Fruit fly (Drosophila melanogaster): ENCODE measurements around the gene CG31131.
A peak's percentile ranks its signal among the peaks of the same experiment; 100 is the strongest.

CG31131 gene

DNA sequence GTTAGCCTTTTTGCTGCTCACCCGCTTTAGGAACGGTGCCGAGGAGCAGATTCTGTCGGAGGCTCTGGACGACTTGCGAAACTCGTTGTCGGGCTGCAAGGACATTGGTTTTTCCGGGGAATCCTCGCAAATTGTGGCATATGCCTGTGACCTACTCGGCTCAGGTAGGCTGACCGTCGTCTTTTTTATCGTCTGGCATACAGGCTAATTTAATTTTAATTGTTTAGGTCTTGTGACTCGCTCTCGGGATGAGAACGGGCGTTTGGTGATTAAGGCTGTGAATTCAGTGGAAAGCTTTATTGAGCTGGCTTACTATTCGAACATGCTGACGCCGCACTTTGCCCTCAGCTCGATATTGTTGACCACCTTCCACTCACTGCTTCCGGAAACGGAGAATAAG lies 31.6 kb downstream of the CG31131 start:
- TF ChIP-seq gl (tag; optimal IDR thresholded peaks at IDR 0.05) (no peak), EcR (GFP tag; optimal IDR thresholded peaks at IDR 0.05) (no peak), CG12605 (GFP tag; IDR thresholded peaks at IDR 0.05) (no peak), rn (GFP tag; IDR thresholded peaks at IDR 0.05) (no peak)

DNA sequence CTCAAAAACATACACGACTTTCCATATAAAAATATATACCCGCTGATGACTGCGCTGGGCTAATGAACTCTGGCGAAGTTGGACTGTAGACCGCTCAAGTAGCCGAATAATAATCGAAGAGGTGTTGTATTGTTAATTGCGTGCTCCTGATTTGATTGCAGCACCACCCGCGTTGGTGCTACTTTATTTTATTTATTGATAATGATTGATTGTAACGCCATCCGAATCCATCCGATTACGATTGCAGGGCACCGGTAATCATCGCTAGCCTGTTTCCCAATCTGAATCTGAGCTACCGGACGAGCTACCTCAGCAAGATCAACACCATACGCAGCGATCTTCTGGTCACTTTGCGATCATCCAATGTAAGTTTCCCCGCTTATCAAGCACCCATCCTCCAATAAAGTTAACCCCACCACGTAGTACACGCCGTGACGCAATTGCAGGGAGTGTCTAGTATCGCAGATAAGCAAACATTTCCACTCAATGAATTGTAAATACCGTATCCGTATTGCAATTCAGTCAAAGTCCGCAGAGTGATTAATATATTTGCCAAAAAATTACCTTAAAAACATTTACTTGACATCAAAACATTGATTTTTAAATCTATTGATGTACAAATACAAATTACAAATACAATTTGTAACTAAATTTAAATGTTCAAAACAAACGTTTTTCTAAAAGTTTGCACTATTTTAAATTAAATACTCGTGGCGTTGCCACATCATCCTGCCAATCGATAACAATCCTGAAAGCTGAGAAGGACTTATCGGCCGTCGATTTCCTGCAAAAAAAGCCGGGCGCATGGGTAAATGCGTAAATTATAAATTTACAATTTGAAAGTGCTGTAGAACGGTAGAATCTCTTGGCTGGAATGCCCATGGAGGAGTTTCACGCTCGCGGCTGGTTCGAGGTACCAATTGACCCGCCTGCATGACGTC lies 33.8 kb downstream of the CG31131 start:
- no peak for TF ChIP-seq CG8159 (tag; optimal IDR thresholded peaks at IDR 0.05)
- no peak for TF ChIP-seq CG13204 (GFP tag; optimal IDR thresholded peaks at IDR 0.05)
- TF ChIP-seq rn (GFP tag; IDR thresholded peaks at IDR 0.05), result no peak
- no peak for TF ChIP-seq Pif1B (GFP tag; optimal IDR thresholded peaks at IDR 0.05)
- no peak for TF ChIP-seq Ets98B (GFP tag; IDR thresholded peaks at IDR 0.05)
- no peak for TF ChIP-seq CG10348 (GFP tag; IDR thresholded peaks at IDR 0.05)
- no peak for TF ChIP-seq CG9948 (tag; optimal IDR thresholded peaks at IDR 0.05)
- no peak for TF ChIP-seq CG15710 (tag; optimal IDR thresholded peaks at IDR 0.05)
- 0 out of 3 replicates have a peak, but pooled peaks have one; percentile 18 for TF ChIP-seq CG4496 (GFP tag; IDR thresholded peaks at IDR 0.05)
- peak; percentile 17 for TF ChIP-seq gl (tag; optimal IDR thresholded peaks at IDR 0.05)
- TF ChIP-seq CG8301 (tag; optimal IDR thresholded peaks at IDR 0.05), result no peak
- peak; percentile 58 for TF ChIP-seq EcR (GFP tag; optimal IDR thresholded peaks at IDR 0.05)
- no peak for TF ChIP-seq CG14655 (GFP tag; optimal IDR thresholded peaks at IDR 0.05)
- no peak for TF ChIP-seq Snoo (tag; optimal IDR thresholded peaks at IDR 0.05)
- TF ChIP-seq CG17806 (tag; optimal IDR thresholded peaks at IDR 0.05), result no peak

DNA sequence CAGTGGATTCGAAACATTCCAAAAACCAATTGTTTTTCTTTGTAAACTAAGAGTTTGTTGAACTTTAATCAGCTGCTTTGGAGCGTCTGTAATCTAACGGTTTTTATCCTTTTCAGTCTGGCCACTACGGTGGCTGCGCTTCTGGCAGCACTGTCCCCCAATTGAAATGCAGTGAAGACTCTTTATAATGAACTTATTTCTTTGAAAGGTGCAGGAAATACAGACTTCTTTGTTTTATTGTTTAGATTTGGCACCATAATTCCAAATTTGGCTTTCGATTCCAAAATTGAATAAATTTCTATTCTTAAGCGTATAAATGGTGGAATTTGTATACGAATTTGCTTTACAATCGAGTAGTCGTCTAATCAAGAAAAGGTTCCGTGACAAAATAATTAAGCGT lies 34.9 kb downstream of the CG31131 start, which contains the start of gene nenya:
TSS of gene nenya (minus strand) at position 35 of the 400 bp plus-strand sequence.
- peak; percentile 60 for TF ChIP-seq EcR (GFP tag; optimal IDR thresholded peaks at IDR 0.05)
- no peak for TF ChIP-seq CG15710 (tag; optimal IDR thresholded peaks at IDR 0.05)
- no peak for TF ChIP-seq rn (GFP tag; IDR thresholded peaks at IDR 0.05)
- TF ChIP-seq CG14655 (GFP tag; optimal IDR thresholded peaks at IDR 0.05), result no peak
- TF ChIP-seq CG8159 (tag; optimal IDR thresholded peaks at IDR 0.05), result no peak

DNA sequence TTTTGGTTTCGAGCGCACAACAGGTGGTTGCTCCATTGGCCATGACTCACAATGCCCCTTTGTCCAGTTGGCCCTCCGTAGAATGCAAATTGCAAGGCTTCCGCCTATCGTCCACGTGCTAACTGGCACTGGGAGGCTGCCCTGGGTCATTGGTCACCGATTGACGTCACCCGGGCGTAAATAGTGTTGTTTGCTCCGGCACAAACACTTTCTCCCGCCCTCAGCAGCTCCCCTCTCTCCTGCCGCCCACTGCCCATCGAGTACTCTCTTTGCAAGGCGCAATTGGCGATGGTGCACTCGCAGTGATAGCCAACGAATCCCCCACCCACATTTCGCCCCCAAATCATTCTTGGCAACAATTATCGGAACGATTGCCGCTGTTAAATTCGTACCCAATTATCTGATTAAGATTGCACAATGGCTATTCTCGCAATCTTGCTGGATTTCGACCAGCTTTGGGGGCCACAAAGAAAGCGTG lies 36.2 kb downstream of the CG31131 start:
- TF ChIP-seq CG8301 (tag; optimal IDR thresholded peaks at IDR 0.05), result no peak
- TF ChIP-seq EcR (GFP tag; optimal IDR thresholded peaks at IDR 0.05), result peak; percentile 62
- TF ChIP-seq gl (tag; optimal IDR thresholded peaks at IDR 0.05), result no peak

DNA sequence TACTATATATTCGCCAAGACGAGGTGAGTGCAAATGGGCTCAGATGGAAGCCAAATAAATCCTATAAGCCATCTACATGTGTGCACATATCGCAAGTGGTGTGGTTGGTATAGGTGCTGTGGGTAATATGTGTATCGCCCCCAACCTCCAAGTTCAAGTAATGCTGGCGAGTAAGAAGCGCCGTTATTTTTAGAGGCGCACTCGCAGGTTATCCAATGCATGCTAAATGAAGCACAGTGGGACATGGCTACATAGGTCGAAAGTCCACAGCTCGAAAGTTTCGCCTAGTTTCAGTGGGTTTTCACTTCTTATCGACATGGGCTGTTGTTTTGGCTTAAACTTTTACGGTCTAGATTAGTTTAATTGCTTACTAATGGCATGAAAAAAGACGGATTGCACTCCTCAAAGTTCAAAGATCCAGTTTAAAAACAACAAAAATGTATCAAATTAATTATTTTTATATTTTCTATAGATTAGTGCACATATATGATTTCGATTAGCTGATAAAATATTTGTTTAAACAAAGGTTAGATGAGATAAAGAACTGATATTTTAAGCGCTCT lies 37.0 kb downstream of the CG31131 start:
- peak; percentile 5 for TF ChIP-seq CG8301 (tag; optimal IDR thresholded peaks at IDR 0.05)
- peak; percentile 44 for TF ChIP-seq CG8159 (tag; optimal IDR thresholded peaks at IDR 0.05)
- peak; percentile 10 for TF ChIP-seq CG15710 (tag; optimal IDR thresholded peaks at IDR 0.05)
- no peak for TF ChIP-seq CG34367 (tag; optimal IDR thresholded peaks at IDR 0.05)
- TF ChIP-seq CG32121 (GFP tag; IDR thresholded peaks at IDR 0.05), result no peak; the same call in 1 of the 2 replicates
- TF ChIP-seq CG4496 (GFP tag; IDR thresholded peaks at IDR 0.05), result peak; percentile 6; the same call in 1 of the 3 replicates
- no peak for TF ChIP-seq CG13204 (GFP tag; optimal IDR thresholded peaks at IDR 0.05)
- 0 out of 2 replicates have a peak, but pooled peaks have one; percentile 24 for TF ChIP-seq rn (GFP tag; IDR thresholded peaks at IDR 0.05)
- peak; percentile 42 for TF ChIP-seq EcR (GFP tag; optimal IDR thresholded peaks at IDR 0.05)
- peak; percentile 42 for TF ChIP-seq CG14655 (GFP tag; optimal IDR thresholded peaks at IDR 0.05)

DNA sequence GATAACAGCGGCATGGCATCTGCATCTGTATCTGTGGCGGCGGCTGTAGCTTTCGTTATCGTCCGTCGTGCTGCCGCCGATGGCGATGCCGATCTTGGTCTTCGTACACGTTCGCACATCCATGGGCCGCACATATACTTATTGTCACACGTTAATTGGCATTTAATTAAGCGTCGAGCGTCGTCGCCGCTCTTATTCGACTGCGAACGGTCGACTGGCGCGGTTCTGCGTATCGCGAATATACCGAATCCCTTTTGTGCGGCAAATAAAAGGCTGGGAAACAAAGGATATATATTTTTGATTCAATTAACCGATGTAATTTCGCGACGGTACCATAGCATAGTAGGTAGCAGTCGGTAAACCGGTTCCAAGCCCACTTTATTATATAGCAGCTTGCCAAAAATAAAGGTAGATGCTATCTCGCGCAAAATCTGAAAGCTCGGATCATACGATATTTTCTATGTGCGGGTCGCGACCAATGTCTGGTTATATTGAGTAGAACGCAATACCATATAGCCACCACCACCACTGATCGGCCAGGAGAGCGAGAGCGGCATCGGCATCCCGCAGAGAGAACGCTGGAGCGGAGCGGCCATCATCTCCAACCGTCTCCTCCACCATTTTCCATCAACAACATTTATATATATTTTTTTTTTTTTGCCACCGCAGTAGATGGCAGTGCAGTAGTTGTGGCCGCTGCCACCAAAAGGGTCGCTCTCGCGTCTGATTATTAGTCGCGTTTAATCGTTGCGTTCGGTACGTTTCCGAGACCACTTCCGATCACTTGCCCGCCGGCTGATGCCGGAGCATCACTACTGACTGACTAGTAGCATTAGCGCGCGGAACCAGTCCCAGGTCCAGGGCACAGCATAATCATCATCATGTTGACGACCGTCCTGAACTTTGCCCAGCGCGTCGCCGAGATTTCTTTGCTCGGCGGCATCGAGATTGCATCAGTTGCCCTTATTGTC lies 37.7 kb downstream of the CG31131 start, which contains the start of gene mino:
TSS of gene mino (plus strand) at position 192 of the 971 bp plus-strand sequence.
- no peak for TF ChIP-seq CG9948 (tag; optimal IDR thresholded peaks at IDR 0.05)
- no peak for TF ChIP-seq fd96Ca (GFP tag; IDR thresholded peaks at IDR 0.05)
- peak; percentile 25; the same call in 1 of the 2 replicates for TF ChIP-seq Ets98B (GFP tag; IDR thresholded peaks at IDR 0.05)
- TF ChIP-seq gl (tag; optimal IDR thresholded peaks at IDR 0.05), result peak; percentile 79
- TF ChIP-seq CG8159 (tag; optimal IDR thresholded peaks at IDR 0.05), result no peak
- TF ChIP-seq CG32121 (GFP tag; IDR thresholded peaks at IDR 0.05), result peak; percentile 45; the same call in 1 of the 2 replicates
- peak; percentile 27 for TF ChIP-seq Pif1A (GFP tag; optimal IDR thresholded peaks at IDR 0.05)
- TF ChIP-seq Pif1B (GFP tag; optimal IDR thresholded peaks at IDR 0.05), result peak; percentile 23
- peak; percentile 28 for TF ChIP-seq CG12605 (GFP tag; IDR thresholded peaks at IDR 0.05)
- TF ChIP-seq CG4496 (GFP tag; IDR thresholded peaks at IDR 0.05), result no peak
- TF ChIP-seq rn (GFP tag; IDR thresholded peaks at IDR 0.05), result no peak
- peak; percentile 95 for TF ChIP-seq CG13204 (GFP tag; optimal IDR thresholded peaks at IDR 0.05)
- TF ChIP-seq CG15710 (tag; optimal IDR thresholded peaks at IDR 0.05), result no peak
- TF ChIP-seq CG34367 (tag; optimal IDR thresholded peaks at IDR 0.05), result no peak
- no peak for TF ChIP-seq Snoo (tag; optimal IDR thresholded peaks at IDR 0.05)

Data from whole organism, pupa.